Worm (Caenorhabditis elegans) whole organism, L3 larva: ENCODE measurements around the gene str-64.

ENCODE experiments used
- elt-1 ChIP-seq: fragments of 150-350 bp; optimal IDR thresholded peaks from 2 replicates; lab custom pipeline; 2014; ENCODE audit warnings: missing biosample characterization, missing genetic modification characterization
- nhr-12 ChIP-seq: fragments of 150-350 bp; optimal IDR thresholded peaks from 2 replicates; lab custom pipeline; 2014; ENCODE audit warnings: missing biosample characterization, missing genetic modification characterization
- snpc-4 ChIP-seq: fragments of 150-350 bp; optimal IDR thresholded peaks from 2 replicates; lab custom pipeline; 2014; ENCODE audit warnings: missing biosample characterization, missing genetic modification characterization
- unc-39 ChIP-seq: sonication (generic microtip); optimal IDR thresholded peaks from 4 replicates; lab custom pipeline; 2017; ENCODE audit warnings: missing biosample characterization, missing genetic modification characterization
- ztf-11 ChIP-seq: fragments of 150-350 bp; optimal IDR thresholded peaks from 2 replicates; lab custom pipeline; 2014; ENCODE audit warnings: missing biosample characterization, missing genetic modification characterization
- ztf-4 ChIP-seq: fragments of 150-350 bp; optimal IDR thresholded peaks from 2 replicates; lab custom pipeline; 2014; ENCODE audit warnings: missing biosample characterization, missing genetic modification characterization

- no peak for TF ChIP-seq ztf-11
- no peak for TF ChIP-seq ztf-4 (tag; lab: Kevin White, UChicago)
- no peak for TF ChIP-seq nhr-12 (tag; lab: Kevin White, UChicago)
- TF ChIP-seq snpc-4 (tag; lab: Kevin White, UChicago), result no peak
- no peak for TF ChIP-seq unc-39 (tag; lab: Kevin White, UChicago)
- no peak for TF ChIP-seq elt-1 (tag; lab: Kevin White, UChicago)
Observed at ce11 chrV:3234887-3235286, 48.2 kb upstream of the str-64 start, which contains the start of gene K08D9.6.
